Fruit fly (Drosophila melanogaster): ENCODE data around the gene CG14989.

DNA sequence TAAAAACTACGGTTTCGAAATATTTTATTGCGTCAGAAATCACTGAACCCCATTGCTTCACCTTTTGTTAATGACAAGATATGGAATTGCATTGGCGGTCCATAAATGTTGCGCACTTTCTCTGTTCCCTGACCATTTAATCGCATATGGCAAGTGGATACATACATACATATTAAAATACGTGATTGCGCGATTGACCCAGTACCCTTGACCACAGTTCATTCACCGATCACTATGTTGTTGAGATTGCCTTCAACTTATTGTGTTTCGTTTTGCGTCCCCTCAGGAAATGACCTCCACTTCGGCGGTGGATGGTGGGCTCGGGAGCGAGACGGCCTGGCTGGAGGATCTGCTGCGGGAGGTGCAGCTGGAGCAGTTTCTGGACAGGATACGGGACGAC, 22.8 kb downstream of the CG14989 start:
- TF ChIP-seq Opbp (GFP tag; IDR thresholded peaks at IDR 0.05; ENCODE audit: partially characterized antibody) (no peak), CG12155 (GFP tag; optimal IDR thresholded peaks at IDR 0.05) (no peak), CG18011 (GFP tag; optimal IDR thresholded peaks at IDR 0.05) (no peak), Dll (GFP tag; IDR thresholded peaks at IDR 0.05; ENCODE audit: partially characterized antibody) (no peak), pita (GFP tag; optimal IDR thresholded peaks at IDR 0.05) (no peak), HmgZ (tag; optimal IDR thresholded peaks at IDR 0.05) (no peak), CG6813 (GFP tag; optimal IDR thresholded peaks at IDR 0.05) (no peak), mld (GFP tag; IDR thresholded peaks at IDR 0.05; ENCODE audit: partially characterized antibody) (no peak), lola (GFP tag; optimal IDR thresholded peaks at IDR 0.05) (no peak), CG18599 (GFP tag; optimal IDR thresholded peaks at IDR 0.05) (no peak), Sry-β (GFP tag; optimal IDR thresholded peaks at IDR 0.05) (no peak)

Measured in whole organism, embryonic.